Fruit fly (Drosophila melanogaster): ENCODE results near the gene Wdr81.
A peak's percentile ranks its signal among the peaks of the same experiment; 100 is the strongest.

The Wdr81 gene

DNA sequence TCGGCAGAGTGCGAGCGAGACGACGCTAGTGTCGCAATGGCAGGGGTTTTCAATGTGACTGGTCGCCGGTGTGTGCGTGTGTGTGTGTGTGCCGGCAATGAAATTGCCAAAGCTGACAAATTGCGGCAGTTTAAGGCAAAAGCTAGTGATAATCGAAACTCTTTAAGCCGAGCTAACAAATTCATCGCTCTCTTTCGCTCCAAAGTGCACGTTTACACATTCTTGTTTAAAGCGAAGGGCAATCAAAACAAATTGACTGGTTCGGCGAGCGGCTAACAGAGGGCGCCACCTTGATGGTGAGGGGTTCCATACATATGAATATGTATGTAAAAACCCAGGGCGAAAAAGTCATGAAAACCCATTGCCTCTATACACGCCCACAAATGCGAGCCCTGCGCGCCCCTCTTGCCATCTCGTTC, 17.0 kb downstream of the Wdr81 start:
- no peak for TF ChIP-seq Spps (tag; optimal IDR thresholded peaks at IDR 0.05)
- TF ChIP-seq CG31224 (GFP tag; IDR thresholded peaks at IDR 0.05): no peak
- no peak for TF ChIP-seq NFAT (GFP tag; IDR thresholded peaks at IDR 0.05)
- TF ChIP-seq Abd-B (GFP tag; optimal IDR thresholded peaks at IDR 0.05): peak; percentile 56
- TF ChIP-seq Lhr (GFP tag; optimal IDR thresholded peaks at IDR 0.05): peak; percentile 57
- TF ChIP-seq fd102C (GFP tag; optimal IDR thresholded peaks at IDR 0.05): no peak
- TF ChIP-seq CG6683 (GFP tag; optimal IDR thresholded peaks at IDR 0.05): no peak
- TF ChIP-seq Fer3 (tag; optimal IDR thresholded peaks at IDR 0.05): no peak
- TF ChIP-seq Awh (GFP tag; IDR thresholded peaks at IDR 0.05): no peak
- no peak for TF ChIP-seq Hr39 (optimal IDR thresholded peaks at IDR 0.05)
- no peak for TF ChIP-seq CG9437 (GFP tag; optimal IDR thresholded peaks at IDR 0.05)
- no peak for TF ChIP-seq sna (GFP tag; IDR thresholded peaks at IDR 0.05; ENCODE audit: partially characterized antibody)
- peak; percentile 97 for TF ChIP-seq Nf-YC (tag; optimal IDR thresholded peaks at IDR 0.05)
- TF ChIP-seq Nf-YB (GFP tag; optimal IDR thresholded peaks at IDR 0.05): peak; percentile 96
- no peak for TF ChIP-seq CG42726 (GFP tag; IDR thresholded peaks at IDR 0.05; ENCODE audit: partially characterized antibody)
- TF ChIP-seq Opbp (GFP tag; IDR thresholded peaks at IDR 0.05; ENCODE audit: partially characterized antibody): no peak
- no peak for TF ChIP-seq ranshi (GFP tag; IDR thresholded peaks at IDR 0.05)
- TF ChIP-seq CG6175 (GFP tag; IDR thresholded peaks at IDR 0.05): no peak
- peak; percentile 25 for TF ChIP-seq Sin3A (optimal IDR thresholded peaks at IDR 0.05)
- TF ChIP-seq Pdp1 (GFP tag; optimal IDR thresholded peaks at IDR 0.05): no peak
- TF ChIP-seq jing (GFP tag; optimal IDR thresholded peaks at IDR 0.05): peak; percentile 48
- TF ChIP-seq CG34224 (GFP tag; IDR thresholded peaks at IDR 0.05; ENCODE audit: partially characterized antibody): no peak
- no peak for TF ChIP-seq zfh1 (GFP tag; IDR thresholded peaks at IDR 0.05)
- no peak for TF ChIP-seq ssp (GFP tag; IDR thresholded peaks at IDR 0.05)
- peak; percentile 73 for TF ChIP-seq CG15479 (GFP tag; optimal IDR thresholded peaks at IDR 0.05)
- no peak for TF ChIP-seq CG2199 (GFP tag; IDR thresholded peaks at IDR 0.05)
- peak; percentile 62 for TF ChIP-seq CG8478 (optimal IDR thresholded peaks at IDR 0.05)
- no peak for TF ChIP-seq CG4360 (GFP tag; IDR thresholded peaks at IDR 0.05)
- no peak for TF ChIP-seq GATAe (GFP tag; conservative IDR thresholded peaks at IDR 0.05)
- TF ChIP-seq unc-4 (GFP tag; IDR thresholded peaks at IDR 0.05; ENCODE audit: partially characterized antibody): no peak
- no peak for TF ChIP-seq CG14965 (GFP tag; optimal IDR thresholded peaks at IDR 0.05; ENCODE audit: borderline replicate concordance)
- TF ChIP-seq CG17829 (tag; optimal IDR thresholded peaks at IDR 0.05): peak; percentile 38
- peak; percentile 94 for TF ChIP-seq cg (GFP tag; optimal IDR thresholded peaks at IDR 0.05)
- no peak for TF ChIP-seq oc (tag; optimal IDR thresholded peaks at IDR 0.05)
- TF ChIP-seq CG12071 (GFP tag; optimal IDR thresholded peaks at IDR 0.05): no peak
- TF ChIP-seq vfl (GFP tag; optimal IDR thresholded peaks at IDR 0.05): no peak
- peak; percentile 33 for TF ChIP-seq CG3163 (GFP tag; optimal IDR thresholded peaks at IDR 0.05)
- TF ChIP-seq CTCF (GFP tag; optimal IDR thresholded peaks at IDR 0.05): peak; percentile 96
- TF ChIP-seq Ets65A (GFP tag): peak; percentile 7
- TF ChIP-seq lab (GFP tag; optimal IDR thresholded peaks at IDR 0.05): no peak
- no peak for TF ChIP-seq Xrp1 (GFP tag; IDR thresholded peaks at IDR 0.05)
- no peak for TF ChIP-seq Dref (GFP tag; IDR thresholded peaks at IDR 0.05)
- TF ChIP-seq ewg (GFP tag; optimal IDR thresholded peaks at IDR 0.05): no peak
- TF ChIP-seq schlank (tag; optimal IDR thresholded peaks at IDR 0.05): no peak
- no peak for TF ChIP-seq CG30431 (GFP tag; optimal IDR thresholded peaks at IDR 0.05)
- TF ChIP-seq CG13775 (GFP tag; optimal IDR thresholded peaks at IDR 0.05): no peak
- TF ChIP-seq hkb (optimal IDR thresholded peaks at IDR 0.05): peak; percentile 46
- TF ChIP-seq hkb (GFP tag; IDR thresholded peaks at IDR 0.05): no peak
- TF ChIP-seq wor (GFP tag; IDR thresholded peaks at IDR 0.05): no peak
- no peak for TF ChIP-seq D19B (GFP tag; optimal IDR thresholded peaks at IDR 0.05)
- no peak for TF ChIP-seq HmgZ (tag; optimal IDR thresholded peaks at IDR 0.05)
- peak; percentile 92 for TF ChIP-seq CG1832 (GFP tag; optimal IDR thresholded peaks at IDR 0.05)
- no peak for TF ChIP-seq Sry-δ (GFP tag; optimal IDR thresholded peaks at IDR 0.05)
